Worm (Caenorhabditis elegans) whole organism, L1 larva: ENCODE data around the gene tmem-17.

Experiments used
- alr-1 ChIP-seq: fragments of 200-800 bp; sonication (Bioruptor generic); optimal IDR thresholded peaks from 2 replicates; lab custom pipeline; 2018; ENCODE audit warnings: borderline replicate concordance, mild to moderate bottlenecking, missing genetic modification characterization, missing compliant biosample characterization
- ceh-90 ChIP-seq: sonication (generic microtip); optimal IDR thresholded peaks from 2 replicates; lab custom pipeline; 2016; ENCODE audit warnings: missing genetic modification characterization, missing compliant biosample characterization
- elt-2 ChIP-seq: sonication (generic microtip); optimal IDR thresholded peaks from 2 replicates; lab custom pipeline; 2016; ENCODE audit warnings: missing genetic modification characterization, mild to moderate bottlenecking, inconsistent platforms, missing compliant biosample characterization, missing genetic modification reagents
- lin-15B ChIP-seq: fragments of 150-350 bp; sonication (generic microtip); optimal IDR thresholded peaks from 3 replicates; lab custom pipeline; 2014; ENCODE audit warnings: missing biosample characterization, missing genetic modification characterization
- nhr-12 ChIP-seq: sonication (generic microtip); optimal IDR thresholded peaks from 2 replicates; lab custom pipeline; 2017; ENCODE audit warnings: missing biosample characterization, missing genetic modification characterization
- nhr-77 ChIP-seq: fragments of 150-350 bp; optimal IDR thresholded peaks from 2 replicates; lab custom pipeline; 2014; ENCODE audit warnings: missing biosample characterization, missing genetic modification characterization
- nhr-85 ChIP-seq: sonication (generic microtip); peaks from one replicate; lab custom pipeline; 2016; ENCODE audit warnings: missing genetic modification characterization, inconsistent platforms, missing compliant biosample characterization
- pqm-1 ChIP-seq: sonication (generic microtip); optimal IDR thresholded peaks from 3 replicates; lab custom pipeline; 2017; ENCODE audit warnings: missing biosample characterization, missing genetic modification characterization

- no peak for TF ChIP-seq nhr-77 (tag; lab: Kevin White, UChicago)
- no peak for TF ChIP-seq pqm-1 (tag; lab: Kevin White, UChicago)
- TF ChIP-seq lin-15B: no peak
- no peak for TF ChIP-seq nhr-85 (tag; lab: Kevin White, UChicago)
- TF ChIP-seq nhr-12 (tag; lab: Kevin White, UChicago): no peak
- TF ChIP-seq elt-2 (tag; lab: Kevin White, UChicago): no peak
- TF ChIP-seq alr-1: no peak
- TF ChIP-seq ceh-90 (tag; lab: Kevin White, UChicago): no peak
These were observed 20.5 kb downstream of the tmem-17 start, which contains the start of gene ZK418.10 for ce11 chrIII:7090545-7090944.
